Worm (Caenorhabditis elegans) whole organism, L1 larva: ENCODE measurements around the gene arf-5.

Experiments used
- blmp-1 ChIP-seq: fragments of 150-350 bp; optimal IDR thresholded peaks from 2 replicates; lab custom pipeline; 2014; ENCODE audit warnings: missing biosample characterization, missing genetic modification characterization
- lin-39 ChIP-seq: fragments of 150-350 bp; optimal IDR thresholded peaks from 2 replicates; lab custom pipeline; 2014; ENCODE audit warnings: missing biosample characterization, missing genetic modification reagents, missing genetic modification characterization
- snpc-4 ChIP-seq: fragments of 150-350 bp; optimal IDR thresholded peaks from 2 replicates; lab custom pipeline; 2014; ENCODE audit warnings: missing biosample characterization, missing genetic modification characterization

ce11 chrIV:8009374-8009773 is 27.0 kb downstream of the arf-5 start:
- TF ChIP-seq lin-39 (tag; lab: Kevin White, UChicago) (no peak), snpc-4 (tag; lab: Kevin White, UChicago) (no peak), blmp-1 (peak; percentile 91)
